Worm (Caenorhabditis elegans) whole organism, early embryonic: ENCODE measurements around the gene T13H5.1.

ENCODE experiments used
- aly-1 ChIP-seq: sonication (generic microtip); optimal IDR thresholded peaks from 2 replicates; lab custom pipeline; 2016; ENCODE audit warnings: missing genetic modification characterization, missing compliant biosample characterization
- ama-1 ChIP-seq: fragments of 150-350 bp; optimal IDR thresholded peaks from 2 replicates; lab custom pipeline; 2014
- ets-7 ChIP-seq: sonication (generic microtip); optimal IDR thresholded peaks from 2 replicates; lab custom pipeline; 2016; ENCODE audit warnings: missing genotype, missing genetic modification characterization, missing compliant biosample characterization
- hmbx-1 ChIP-seq: sonication (generic microtip); optimal IDR thresholded peaks from 2 replicates; lab custom pipeline; 2016; ENCODE audit warnings: mild to moderate bottlenecking, missing genetic modification characterization, missing compliant biosample characterization
- hmg-4 ChIP-seq: fragments of 200-800 bp; sonication (Bioruptor generic); optimal IDR thresholded peaks from 2 replicates; lab custom pipeline; 2018; ENCODE audit warnings: mild to moderate bottlenecking, missing genetic modification characterization, missing compliant biosample characterization
- pes-1 ChIP-seq: fragments of 200-800 bp; sonication (Bioruptor generic); IDR thresholded peaks from 2 replicates; pipeline ENCODE4 v1.3.6; 2022; ENCODE audit warnings: missing genetic modification reagents, missing genetic modification characterization, missing compliant biosample characterization
- scrt-1 ChIP-seq: fragments of 200-800 bp; sonication (Bioruptor generic); IDR thresholded peaks from 2 replicates; pipeline ENCODE4 v1.3.6; 2022; ENCODE audit warnings: missing genetic modification characterization, missing compliant biosample characterization
- tbx-11 ChIP-seq: fragments of 200-800 bp; sonication (Bioruptor generic); IDR thresholded peaks from 2 replicates; pipeline ENCODE4 v1.3.6; 2022; ENCODE audit warnings: missing genetic modification characterization, missing compliant biosample characterization

DNA sequence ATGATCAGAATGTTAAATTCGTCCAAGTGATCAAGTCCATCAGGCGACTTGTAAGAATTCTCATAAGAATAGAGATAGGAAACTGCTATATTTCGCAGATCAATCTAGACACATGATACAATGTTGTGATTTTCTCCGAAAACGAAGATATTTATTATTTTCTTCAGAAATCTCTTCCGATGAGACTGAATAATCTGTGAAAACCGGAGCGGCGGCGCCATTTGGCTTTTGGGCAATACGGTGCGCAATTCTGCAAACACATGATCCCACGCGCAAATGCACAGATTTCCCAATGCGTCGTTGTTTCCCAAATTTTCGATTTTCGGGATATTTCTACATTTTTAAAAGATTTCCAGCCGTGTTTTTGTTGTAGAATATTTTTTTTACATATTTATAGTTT, 66.7 kb downstream of the T13H5.1 start:
- TF ChIP-seq ama-1 (lab: Kevin White, UChicago) (no peak), tbx-11 (peak; percentile 19; the same call in 1 of the 2 replicates), scrt-1 (GFP tag; lab: Robert Waterston, UW) (no peak), ets-7 (tag; lab: Kevin White, UChicago) (no peak), aly-1 (tag; lab: Kevin White, UChicago) (no peak), hmbx-1 (tag; lab: Kevin White, UChicago) (no peak), hmg-4 (GFP tag; lab: Kevin White, UChicago) (peak; percentile 39), pes-1 (no peak)
